Fruit fly (Drosophila melanogaster): ENCODE measurements around the gene CG7168.

CG7168 gene

DNA sequence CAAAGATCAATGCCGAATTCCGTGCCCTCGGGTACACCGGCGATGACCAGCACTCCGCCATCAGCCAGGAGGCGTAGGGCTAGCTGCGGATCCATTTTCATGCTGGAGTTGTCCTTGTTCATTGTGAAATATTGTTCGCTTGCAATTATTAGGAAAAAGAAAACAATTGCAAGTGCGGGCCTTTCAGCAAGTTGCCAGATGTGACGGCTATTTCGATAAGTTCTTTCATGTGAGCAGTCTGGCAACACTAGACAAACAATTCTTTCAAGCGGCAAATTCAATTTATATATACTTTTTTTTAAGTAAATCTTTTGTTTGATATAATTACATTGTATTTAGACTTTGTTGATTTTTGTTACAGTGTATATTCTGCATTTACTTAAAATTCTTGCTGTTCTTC lies 26.7 kb upstream of the CG7168 start, which contains the start of gene CG12320 (continued):
- no peak for TF ChIP-seq Myb (GFP tag; optimal IDR thresholded peaks at IDR 0.05)
- TF ChIP-seq stc (GFP tag; IDR thresholded peaks at IDR 0.05), result no peak
- no peak for TF ChIP-seq fd64A (GFP tag; optimal IDR thresholded peaks at IDR 0.05)
- TF ChIP-seq CG4424 (GFP tag; optimal IDR thresholded peaks at IDR 0.05), result no peak
- TF ChIP-seq CG7271 (tag; optimal IDR thresholded peaks at IDR 0.05), result no peak
- TF ChIP-seq trh (GFP tag; optimal IDR thresholded peaks at IDR 0.05), result no peak
- no peak for TF ChIP-seq CG7556 (GFP tag; optimal IDR thresholded peaks at IDR 0.05)
- TF ChIP-seq Jarid2 (GFP tag; optimal IDR thresholded peaks at IDR 0.05), result no peak
- no peak for TF ChIP-seq chm (GFP tag; IDR thresholded peaks at IDR 0.05)
- no peak for TF ChIP-seq disco-r (GFP tag; optimal IDR thresholded peaks at IDR 0.05)
- TF ChIP-seq CG2678 (tag; optimal IDR thresholded peaks at IDR 0.05), result no peak
- no peak for TF ChIP-seq Dfd (GFP tag; optimal IDR thresholded peaks at IDR 0.05)
- TF ChIP-seq Kr (GFP tag; optimal IDR thresholded peaks at IDR 0.05), result no peak
- TF ChIP-seq lmd (GFP tag; IDR thresholded peaks at IDR 0.05), result no peak
- peak; percentile 33; the same call in 1 of the 2 replicates for TF ChIP-seq nerfin-2 (GFP tag; IDR thresholded peaks at IDR 0.05; ENCODE audit: partially characterized antibody)
- TF ChIP-seq CG3281 (GFP tag; optimal IDR thresholded peaks at IDR 0.05), result no peak
- TF ChIP-seq Dref (GFP tag; IDR thresholded peaks at IDR 0.05), result peak; percentile 68
- TF ChIP-seq CG12659 (GFP tag; optimal IDR thresholded peaks at IDR 0.05), result peak; percentile 5
- TF ChIP-seq scrt (GFP tag; optimal IDR thresholded peaks at IDR 0.05), result no peak
- TF ChIP-seq Max (GFP tag; optimal IDR thresholded peaks at IDR 0.05), result no peak
- TF ChIP-seq CG11695 (GFP tag; IDR thresholded peaks at IDR 0.05), result no peak
- TF ChIP-seq croc (GFP tag; conservative IDR thresholded peaks at IDR 0.05), result no peak
- TF ChIP-seq CG12219 (GFP tag; optimal IDR thresholded peaks at IDR 0.05), result no peak
- no peak; the same call in 2 of the 3 replicates for TF ChIP-seq CG34224 (GFP tag; IDR thresholded peaks at IDR 0.05; ENCODE audit: partially characterized antibody)
- TF ChIP-seq Mad (GFP tag; optimal IDR thresholded peaks at IDR 0.05), result no peak
- 0 out of 2 replicates have a peak, but pooled peaks have one; percentile 8 for TF ChIP-seq CG17328 (GFP tag; IDR thresholded peaks at IDR 0.05)
- TF ChIP-seq Hr51 (GFP tag; optimal IDR thresholded peaks at IDR 0.05), result no peak
- no peak for TF ChIP-seq Hr3 (GFP tag; optimal IDR thresholded peaks at IDR 0.05)
- no peak for TF ChIP-seq yki (optimal IDR thresholded peaks at IDR 0.05)
- no peak for TF ChIP-seq rib (GFP tag; IDR thresholded peaks at IDR 0.05)
- TF ChIP-seq pzg (GFP tag; optimal IDR thresholded peaks at IDR 0.05), result peak; percentile 62
- TF ChIP-seq ham (GFP tag; IDR thresholded peaks at IDR 0.05), result no peak
- no peak for TF ChIP-seq Rx (GFP tag; IDR thresholded peaks at IDR 0.05)
- no peak for TF ChIP-seq emc (GFP tag; optimal IDR thresholded peaks at IDR 0.05)
- TF ChIP-seq Oli (tag; optimal IDR thresholded peaks at IDR 0.05), result no peak
- no peak for TF ChIP-seq CG1602 (GFP tag; optimal IDR thresholded peaks at IDR 0.05)
- TF ChIP-seq dysf (GFP tag; IDR thresholded peaks at IDR 0.05), result no peak
- no peak for TF ChIP-seq prd (optimal IDR thresholded peaks at IDR 0.05)
- no peak for TF ChIP-seq prd (GFP tag; IDR thresholded peaks at IDR 0.05)
- TF ChIP-seq schlank (tag; optimal IDR thresholded peaks at IDR 0.05), result no peak
- TF ChIP-seq inv (GFP tag; IDR thresholded peaks at IDR 0.05; ENCODE audit: partially characterized antibody), result no peak
- no peak for TF ChIP-seq CG6854 (GFP tag; optimal IDR thresholded peaks at IDR 0.05)
- no peak for TF ChIP-seq Neu2 (GFP tag; optimal IDR thresholded peaks at IDR 0.05; ENCODE audit: borderline replicate concordance)
- no peak for TF ChIP-seq eyg (GFP tag; optimal IDR thresholded peaks at IDR 0.05)
- TF ChIP-seq CG16813 (GFP tag; IDR thresholded peaks at IDR 0.05; ENCODE audit: partially characterized antibody), result 0 out of 3 replicates have a peak, but pooled peaks have one; percentile 17
- no peak for TF ChIP-seq slp2 (GFP tag; optimal IDR thresholded peaks at IDR 0.05)
- TF ChIP-seq CG31224 (GFP tag; IDR thresholded peaks at IDR 0.05), result no peak
- TF ChIP-seq gem (tag; optimal IDR thresholded peaks at IDR 0.05), result no peak
- TF ChIP-seq Mrtf (GFP tag; IDR thresholded peaks at IDR 0.05), result no peak
- no peak for TF ChIP-seq CG9437 (GFP tag; optimal IDR thresholded peaks at IDR 0.05)
- no peak for TF ChIP-seq sna (GFP tag; IDR thresholded peaks at IDR 0.05; ENCODE audit: partially characterized antibody)
- no peak for TF ChIP-seq CG12391 (tag; optimal IDR thresholded peaks at IDR 0.05)

Measured in whole organism, embryonic.